Fruit fly (Drosophila melanogaster) S2 (cell line): Measurements from ENCODE around the gene dlp.

ENCODE experiments used
- CG8478 ChIP-seq: fragments of >200 bp; optimal IDR thresholded peaks from 2 replicates; lab custom pipeline; 2018
- CTCF ChIP-seq, 2 experiments: fragments of >200 bp; optimal IDR thresholded peaks; 2 replicates each; lab custom pipeline; 2018

- TF ChIP-seq CG8478 = no peak
- TF ChIP-seq CTCF (optimal IDR thresholded peaks at IDR 0.05; lab: Kevin White, UChicago) = no peak
Observed at dm6 chr3L:14617511-14618217, 14.7 kb upstream of the dlp start.
